Worm (Caenorhabditis elegans) whole organism, L3 larva: Measurements from ENCODE around the gene T06A1.5.

Experiments used
- R02D3.7 ChIP-seq: fragments of 150-350 bp; optimal IDR thresholded peaks from 2 replicates; lab custom pipeline; 2014; ENCODE audit warnings: missing biosample characterization, missing genetic modification characterization
- aly-2 ChIP-seq: fragments of 150-350 bp; optimal IDR thresholded peaks from 2 replicates; lab custom pipeline; 2014; ENCODE audit warnings: missing biosample characterization, missing genetic modification characterization
- ama-1 ChIP-seq: fragments of 150-350 bp; optimal IDR thresholded peaks from 2 replicates; lab custom pipeline; 2018
- ceh-28 ChIP-seq: fragments of 150-350 bp; optimal IDR thresholded peaks from 2 replicates; lab custom pipeline; 2014; ENCODE audit warnings: missing biosample characterization, missing genetic modification reagents, missing genetic modification characterization
- ceh-82 ChIP-seq: fragments of 150-350 bp; optimal IDR thresholded peaks from 2 replicates; lab custom pipeline; 2014; ENCODE audit warnings: missing biosample characterization, missing genetic modification characterization
- daf-12 ChIP-seq: fragments of 150-350 bp; optimal IDR thresholded peaks from 2 replicates; lab custom pipeline; 2014; ENCODE audit warnings: missing biosample characterization, missing genetic modification reagents, missing genetic modification characterization
- egl-27 ChIP-seq: sonication (generic microtip); optimal IDR thresholded peaks from 4 replicates; lab custom pipeline; 2017; ENCODE audit warnings: missing biosample characterization, missing genetic modification reagents, missing genetic modification characterization
- egl-5 ChIP-seq: fragments of 150-350 bp; optimal IDR thresholded peaks from 2 replicates; lab custom pipeline; 2017; ENCODE audit warnings: missing biosample characterization, missing genetic modification reagents, missing genetic modification characterization, inconsistent platforms
- elt-1 ChIP-seq: fragments of 150-350 bp; optimal IDR thresholded peaks from 2 replicates; lab custom pipeline; 2014; ENCODE audit warnings: missing biosample characterization, missing genetic modification characterization
- elt-2 ChIP-seq: sonication (generic microtip); optimal IDR thresholded peaks from 2 replicates; lab custom pipeline; 2016; ENCODE audit warnings: missing genetic modification reagents, mild to moderate bottlenecking, missing genetic modification characterization, missing compliant biosample characterization
- elt-3 ChIP-seq, 3 experiments: fragments of 150-350 bp in 1 of 3; sonication (generic microtip) in 2 of 3; optimal IDR thresholded peaks; 2 replicates in 2 of 3; 4 replicates in 1 of 3; lab custom pipeline; 2014 to 2017; ENCODE audit warnings: missing biosample characterization in 3 of 3, missing genetic modification characterization in 3 of 3
- fkh-10 ChIP-seq: sonication (generic microtip); optimal IDR thresholded peaks from 2 replicates; lab custom pipeline; 2017; ENCODE audit warnings: missing biosample characterization, missing genetic modification reagents, missing genetic modification characterization
- fkh-2 ChIP-seq: fragments of 150-350 bp; optimal IDR thresholded peaks from 2 replicates; lab custom pipeline; 2014; ENCODE audit warnings: missing biosample characterization, missing genetic modification reagents, missing genetic modification characterization
- hmg-11 ChIP-seq: sonication (generic microtip); optimal IDR thresholded peaks from 2 replicates; lab custom pipeline; 2016; ENCODE audit warnings: missing genetic modification characterization, missing compliant biosample characterization
- jun-1 ChIP-seq: fragments of 150-350 bp; optimal IDR thresholded peaks from 2 replicates; lab custom pipeline; 2014; ENCODE audit warnings: missing biosample characterization, missing genetic modification reagents, missing genetic modification characterization
- lin-15B ChIP-seq: fragments of 150-350 bp; optimal IDR thresholded peaks from 2 replicates; lab custom pipeline; 2014; ENCODE audit warnings: missing biosample characterization, missing genetic modification characterization
- lin-39 ChIP-seq: fragments of 150-350 bp; optimal IDR thresholded peaks from 2 replicates; lab custom pipeline; 2018; ENCODE audit warnings: missing biosample characterization, missing genetic modification reagents, missing genetic modification characterization
- lsy-12 ChIP-seq: sonication (generic microtip); optimal IDR thresholded peaks from 2 replicates; lab custom pipeline; 2016; ENCODE audit warnings: mild to moderate bottlenecking, missing genetic modification characterization, missing compliant biosample characterization
- mml-1 ChIP-seq: fragments of 150-350 bp; sonication (generic microtip); optimal IDR thresholded peaks from 3 replicates; lab custom pipeline; 2014; ENCODE audit warnings: missing biosample characterization, missing genetic modification characterization
- nfya-1 ChIP-seq: sonication (generic microtip); optimal IDR thresholded peaks from 2 replicates; lab custom pipeline; 2017; ENCODE audit warnings: missing genetic modification characterization, mild to moderate bottlenecking, missing compliant biosample characterization, antibody characterized with exemption, moderate library complexity; ENCODE audit not compliant: insufficient read depth
- nhr-237 ChIP-seq: fragments of 150-350 bp; optimal IDR thresholded peaks from 2 replicates; lab custom pipeline; 2014; ENCODE audit warnings: missing biosample characterization, missing genetic modification characterization
- nhr-28 ChIP-seq: fragments of 150-350 bp; optimal IDR thresholded peaks from 2 replicates; lab custom pipeline; 2014; ENCODE audit warnings: missing biosample characterization, missing genetic modification characterization
- nhr-43 ChIP-seq: sonication (generic microtip); optimal IDR thresholded peaks from 2 replicates; lab custom pipeline; 2016; ENCODE audit warnings: mild to moderate bottlenecking, missing genetic modification characterization, missing compliant biosample characterization; ENCODE audit not compliant: poor library complexity, severe bottlenecking
- nhr-67 ChIP-seq: fragments of 150-350 bp; optimal IDR thresholded peaks from 2 replicates; lab custom pipeline; 2014; ENCODE audit warnings: missing biosample characterization, missing genetic modification characterization
- nhr-76 ChIP-seq: fragments of 150-350 bp; sonication (generic microtip); optimal IDR thresholded peaks from 5 replicates; lab custom pipeline; 2014; ENCODE audit warnings: missing biosample characterization, missing genetic modification characterization
- nhr-77 ChIP-seq: fragments of 150-350 bp; optimal IDR thresholded peaks from 2 replicates; lab custom pipeline; 2014; ENCODE audit warnings: missing biosample characterization, missing genetic modification characterization
- pqm-1 ChIP-seq: fragments of 150-350 bp; optimal IDR thresholded peaks from 2 replicates; lab custom pipeline; 2017; ENCODE audit warnings: missing biosample characterization, missing genetic modification characterization, inconsistent platforms
- sea-2 ChIP-seq: fragments of 150-350 bp; sonication (generic microtip); optimal IDR thresholded peaks from 4 replicates; lab custom pipeline; 2014; ENCODE audit warnings: missing biosample characterization, missing genetic modification reagents, missing genetic modification characterization
- skn-1 ChIP-seq: fragments of 150-350 bp; optimal IDR thresholded peaks from 2 replicates; lab custom pipeline; 2014; ENCODE audit warnings: missing biosample characterization, missing genetic modification characterization
- tbx-2 ChIP-seq: sonication (generic microtip); optimal IDR thresholded peaks from 2 replicates; lab custom pipeline; 2016; ENCODE audit warnings: mild to moderate bottlenecking, missing genetic modification characterization, missing compliant biosample characterization
- unc-39 ChIP-seq: sonication (generic microtip); optimal IDR thresholded peaks from 4 replicates; lab custom pipeline; 2017; ENCODE audit warnings: missing biosample characterization, missing genetic modification characterization
- unc-62 ChIP-seq: fragments of 150-350 bp; sonication (generic microtip); optimal IDR thresholded peaks from 4 replicates; lab custom pipeline; 2014; ENCODE audit warnings: missing biosample characterization, missing genetic modification reagents, missing genetic modification characterization
- zag-1 ChIP-seq: fragments of 150-350 bp; optimal IDR thresholded peaks from 2 replicates; lab custom pipeline; 2014; ENCODE audit warnings: missing biosample characterization, missing genetic modification characterization
- ztf-11 ChIP-seq: fragments of 150-350 bp; optimal IDR thresholded peaks from 2 replicates; lab custom pipeline; 2014; ENCODE audit warnings: missing biosample characterization, missing genetic modification characterization
- ztf-4 ChIP-seq: fragments of 150-350 bp; optimal IDR thresholded peaks from 2 replicates; lab custom pipeline; 2014; ENCODE audit warnings: missing biosample characterization, missing genetic modification characterization

The T06A1.5 gene

ce11 chrV:1943465-1943864 is 16.4 kb downstream of the T06A1.5 start (continued):
- no peak for TF ChIP-seq unc-39 (tag; lab: Kevin White, UChicago)
- peak; percentile 31 for TF ChIP-seq tbx-2 (tag; lab: Kevin White, UChicago)
- no peak for TF ChIP-seq aly-2 (tag; lab: Kevin White, UChicago)
- no peak for TF ChIP-seq elt-2 (tag; lab: Kevin White, UChicago)
- no peak for TF ChIP-seq ztf-11 (tag; lab: Kevin White, UChicago)
- TF ChIP-seq lin-39 (tag; lab: Kevin White, UChicago), result peak; percentile 83
- no peak for TF ChIP-seq ceh-82
- no peak for TF ChIP-seq ceh-28 (tag; lab: Kevin White, UChicago)
- TF ChIP-seq ztf-4 (tag; lab: Kevin White, UChicago), result no peak

ce11 chrV:1945875-1946274 is 18.9 kb downstream of the T06A1.5 start:
- TF ChIP-seq daf-12 (no peak), nhr-76 (tag; lab: Kevin White, UChicago) (no peak), nhr-77 (no peak), R02D3.7 (tag; lab: Kevin White, UChicago) (no peak), tbx-2 (tag; lab: Kevin White, UChicago) (no peak), mml-1 (tag; lab: Kevin White, UChicago) (no peak), pqm-1 (no peak), lsy-12 (tag; lab: Kevin White, UChicago) (no peak), nhr-28 (tag; lab: Kevin White, UChicago) (no peak), ztf-11 (tag; lab: Kevin White, UChicago) (no peak)

- TF ChIP-seq nhr-43 (tag; lab: Kevin White, UChicago) (no peak), nfya-1 (tag; lab: Kevin White, UChicago) (peak; percentile 84)
Observed at ce11 chrV:1955246-1955645, 28.2 kb downstream of the T06A1.5 start.

- TF ChIP-seq egl-5 (tag; lab: Kevin White, UChicago), result no peak
- TF ChIP-seq nfya-1 (tag; lab: Kevin White, UChicago), result no peak
- TF ChIP-seq ceh-82, result no peak
- no peak for TF ChIP-seq jun-1
- TF ChIP-seq pqm-1, result no peak
- no peak for TF ChIP-seq fkh-10 (GFP tag; lab: Kevin White, UChicago)
- TF ChIP-seq ama-1 (lab: Kevin White, UChicago), result no peak
- TF ChIP-seq nhr-67 (tag; lab: Kevin White, UChicago), result no peak
- TF ChIP-seq R02D3.7 (tag; lab: Kevin White, UChicago), result no peak
- no peak for TF ChIP-seq aly-2 (tag; lab: Kevin White, UChicago)
- no peak for TF ChIP-seq fkh-2 (tag; lab: Kevin White, UChicago)
Observed at ce11 chrV:1957110-1957509, 30.1 kb downstream of the T06A1.5 start, which contains the start of gene fipr-25. Gene fipr-25 (plus strand): TSS chrV:1957410.

- TF ChIP-seq lsy-12 (tag; lab: Kevin White, UChicago), result no peak
- TF ChIP-seq sea-2 (GFP tag; lab: Kevin White, UChicago), result no peak
- TF ChIP-seq skn-1 (tag; lab: Kevin White, UChicago), result no peak
- TF ChIP-seq lin-15B (tag; lab: Kevin White, UChicago), result no peak
- TF ChIP-seq daf-12, result no peak
- no peak for TF ChIP-seq elt-3 (tag; optimal IDR thresholded peaks at IDR 0.05; lab: Kevin White, UChicago)
- TF ChIP-seq pqm-1, result no peak
- TF ChIP-seq ama-1 (lab: Kevin White, UChicago), result no peak
- no peak for TF ChIP-seq elt-1
- no peak for TF ChIP-seq ztf-11 (tag; lab: Kevin White, UChicago)
- no peak for TF ChIP-seq ztf-4 (tag; lab: Kevin White, UChicago)
- no peak for TF ChIP-seq hmg-11
- TF ChIP-seq jun-1, result no peak
- no peak for TF ChIP-seq zag-1 (tag; lab: Kevin White, UChicago)
- TF ChIP-seq egl-5 (tag; lab: Kevin White, UChicago), result no peak
- TF ChIP-seq, all 47 proteins: peak for 0
Observed at ce11 chrV:1961453-1961852, 34.4 kb downstream of the T06A1.5 start, which contains the start of gene Y40B10B.1. Gene Y40B10B.1 (minus strand): TSS chrV:1961553.

ce11 chrV:1964806-1965205 is 37.8 kb downstream of the T06A1.5 start, which contains the start of gene srj-15:
Gene srj-15 (minus strand): TSS chrV:1964906.
- TF ChIP-seq elt-3 (tag; optimal IDR thresholded peaks at IDR 0.05; lab: Kevin White, UChicago), result no peak
- no peak for TF ChIP-seq lin-15B (tag; lab: Kevin White, UChicago)
- no peak for TF ChIP-seq elt-2 (tag; lab: Kevin White, UChicago)
- no peak for TF ChIP-seq elt-1
- TF ChIP-seq nhr-28 (tag; lab: Kevin White, UChicago), result no peak
- no peak for TF ChIP-seq egl-5 (tag; lab: Kevin White, UChicago)
- TF ChIP-seq pqm-1, result no peak
- TF ChIP-seq nhr-237, result no peak
- TF ChIP-seq aly-2 (tag; lab: Kevin White, UChicago), result no peak
- TF ChIP-seq unc-39 (tag; lab: Kevin White, UChicago), result no peak
- no peak for TF ChIP-seq fkh-10 (GFP tag; lab: Kevin White, UChicago)
- TF ChIP-seq unc-62, result no peak
- TF ChIP-seq lsy-12 (tag; lab: Kevin White, UChicago), result no peak
- no peak for TF ChIP-seq daf-12
- no peak for TF ChIP-seq sea-2 (GFP tag; lab: Kevin White, UChicago)
- no peak for TF ChIP-seq ceh-82
- no peak for TF ChIP-seq egl-27
- TF ChIP-seq ztf-4 (tag; lab: Kevin White, UChicago), result no peak
- no peak for TF ChIP-seq nhr-67 (tag; lab: Kevin White, UChicago)
